Worm (Caenorhabditis elegans) whole organism, mixed stage, embryonic: ENCODE results near the gene nhr-201.

Source experiments
- elt-1 ChIP-seq: sonication (generic microtip); optimal IDR thresholded peaks from 2 replicates; lab custom pipeline; 2017; ENCODE audit warnings: missing genetic modification characterization, mild to moderate bottlenecking, missing compliant biosample characterization, antibody characterized with exemption, moderate library complexity, borderline replicate concordance; ENCODE audit not compliant: insufficient read depth
- elt-3 ChIP-seq: fragments of 150-350 bp; optimal IDR thresholded peaks from 2 replicates; lab custom pipeline; 2014; ENCODE audit warnings: missing biosample characterization, missing genetic modification characterization
- lin-13 ChIP-seq: fragments of 150-350 bp; optimal IDR thresholded peaks from 2 replicates; lab custom pipeline; 2014; ENCODE audit warnings: missing biosample characterization, missing genetic modification characterization
- lsy-2 ChIP-seq: fragments of 150-350 bp; optimal IDR thresholded peaks from 2 replicates; lab custom pipeline; 2014; ENCODE audit warnings: missing biosample characterization, missing genetic modification characterization
- mab-5 ChIP-seq: fragments of 150-350 bp; optimal IDR thresholded peaks from 2 replicates; lab custom pipeline; 2014; ENCODE audit warnings: missing biosample characterization, missing genetic modification characterization
- mep-1 ChIP-seq: fragments of 150-350 bp; optimal IDR thresholded peaks from 2 replicates; lab custom pipeline; 2017; ENCODE audit warnings: missing biosample characterization, missing genetic modification reagents, missing genetic modification characterization, inconsistent platforms
- nhr-12 ChIP-seq: fragments of 150-350 bp; optimal IDR thresholded peaks from 2 replicates; lab custom pipeline; 2014; ENCODE audit warnings: missing biosample characterization, missing genetic modification characterization
- nhr-28 ChIP-seq: fragments of 150-350 bp; optimal IDR thresholded peaks from 2 replicates; lab custom pipeline; 2014; ENCODE audit warnings: missing biosample characterization, missing genetic modification characterization
- snpc-4 ChIP-seq: fragments of 150-350 bp; optimal IDR thresholded peaks from 2 replicates; lab custom pipeline; 2014; ENCODE audit warnings: missing biosample characterization, missing genetic modification characterization
- unc-62 ChIP-seq: fragments of 150-350 bp; optimal IDR thresholded peaks from 2 replicates; lab custom pipeline; 2014; ENCODE audit warnings: missing biosample characterization, missing genetic modification reagents, missing genetic modification characterization
- zip-8 ChIP-seq: fragments of 150-350 bp; optimal IDR thresholded peaks from 2 replicates; lab custom pipeline; 2014; ENCODE audit warnings: missing biosample characterization, missing genetic modification characterization
- ztf-11 ChIP-seq: fragments of 150-350 bp; optimal IDR thresholded peaks from 2 replicates; lab custom pipeline; 2014; ENCODE audit warnings: missing biosample characterization, missing genetic modification characterization

- no peak for TF ChIP-seq snpc-4 (tag; lab: Kevin White, UChicago)
- TF ChIP-seq nhr-12 (tag; lab: Kevin White, UChicago) = no peak
- TF ChIP-seq nhr-28 (tag; lab: Kevin White, UChicago) = no peak
- TF ChIP-seq elt-1 (tag; lab: Kevin White, UChicago) = no peak
- TF ChIP-seq mab-5 (tag; lab: Kevin White, UChicago) = no peak
- TF ChIP-seq ztf-11 (tag; lab: Kevin White, UChicago) = no peak
- no peak for TF ChIP-seq mep-1 (tag; lab: Kevin White, UChicago)
- TF ChIP-seq elt-3 = no peak
- no peak for TF ChIP-seq lsy-2 (tag; lab: Kevin White, UChicago)
- TF ChIP-seq zip-8 = no peak
- TF ChIP-seq lin-13 (tag; lab: Kevin White, UChicago) = no peak
- TF ChIP-seq unc-62 (GFP tag; lab: Kevin White, UChicago) = no peak
These were observed 29.7 kb downstream of the nhr-201 start, which contains the start of gene nhr-131 for ce11 chrV:494284-494683.
